Worm (Caenorhabditis elegans) whole organism, L3 larva: ENCODE measurements around the gene myrf-1.
A peak's percentile ranks its signal among the peaks of the same experiment; 100 is the strongest.

Experiments used
- ZK546.5 ChIP-seq: sonication (generic microtip); optimal IDR thresholded peaks from 2 replicates; lab custom pipeline; 2017; ENCODE audit warnings: missing biosample characterization, missing genetic modification characterization
- aly-2 ChIP-seq: fragments of 150-350 bp; optimal IDR thresholded peaks from 2 replicates; lab custom pipeline; 2014; ENCODE audit warnings: missing biosample characterization, missing genetic modification characterization
- ceh-28 ChIP-seq: fragments of 150-350 bp; optimal IDR thresholded peaks from 2 replicates; lab custom pipeline; 2014; ENCODE audit warnings: missing biosample characterization, missing genetic modification reagents, missing genetic modification characterization
- daf-12 ChIP-seq: fragments of 150-350 bp; optimal IDR thresholded peaks from 2 replicates; lab custom pipeline; 2014; ENCODE audit warnings: missing biosample characterization, missing genetic modification reagents, missing genetic modification characterization
- elt-1 ChIP-seq: fragments of 150-350 bp; optimal IDR thresholded peaks from 2 replicates; lab custom pipeline; 2014; ENCODE audit warnings: missing biosample characterization, missing genetic modification characterization
- lin-39 ChIP-seq: fragments of 150-350 bp; optimal IDR thresholded peaks from 2 replicates; lab custom pipeline; 2018; ENCODE audit warnings: missing biosample characterization, missing genetic modification reagents, missing genetic modification characterization
- mdl-1 ChIP-seq: fragments of 150-350 bp; optimal IDR thresholded peaks from 2 replicates; lab custom pipeline; 2014; ENCODE audit warnings: missing biosample characterization, missing genetic modification characterization
- nhr-25 ChIP-seq: sonication (generic microtip); optimal IDR thresholded peaks from 2 replicates; lab custom pipeline; 2017; ENCODE audit warnings: missing biosample characterization, missing genetic modification characterization
- nhr-77 ChIP-seq: fragments of 150-350 bp; optimal IDR thresholded peaks from 2 replicates; lab custom pipeline; 2014; ENCODE audit warnings: missing biosample characterization, missing genetic modification characterization
- snpc-4 ChIP-seq: fragments of 150-350 bp; optimal IDR thresholded peaks from 2 replicates; lab custom pipeline; 2014; ENCODE audit warnings: missing biosample characterization, missing genetic modification characterization
- tbx-2 ChIP-seq: sonication (generic microtip); optimal IDR thresholded peaks from 2 replicates; lab custom pipeline; 2016; ENCODE audit warnings: mild to moderate bottlenecking, missing genetic modification characterization, missing compliant biosample characterization
- unc-62 ChIP-seq: fragments of 150-350 bp; sonication (generic microtip); optimal IDR thresholded peaks from 4 replicates; lab custom pipeline; 2014; ENCODE audit warnings: missing biosample characterization, missing genetic modification reagents, missing genetic modification characterization
- ztf-11 ChIP-seq: fragments of 150-350 bp; optimal IDR thresholded peaks from 2 replicates; lab custom pipeline; 2014; ENCODE audit warnings: missing biosample characterization, missing genetic modification characterization
- ztf-4 ChIP-seq: fragments of 150-350 bp; optimal IDR thresholded peaks from 2 replicates; lab custom pipeline; 2014; ENCODE audit warnings: missing biosample characterization, missing genetic modification characterization

ce11 chrII:10542654-10543456, 40.5 kb upstream of the myrf-1 start:
- TF ChIP-seq ztf-4 (tag; lab: Kevin White, UChicago): peak; percentile 62
- TF ChIP-seq mdl-1: no peak
- TF ChIP-seq elt-1 (tag; lab: Kevin White, UChicago): no peak
- TF ChIP-seq daf-12: no peak
- no peak for TF ChIP-seq ZK546.5 (tag; lab: Kevin White, UChicago)
- no peak for TF ChIP-seq ceh-28
- no peak for TF ChIP-seq ztf-11 (tag; lab: Kevin White, UChicago)
- TF ChIP-seq tbx-2 (tag; lab: Kevin White, UChicago): no peak
- no peak for TF ChIP-seq unc-62 (GFP tag; lab: Kevin White, UChicago)
- no peak for TF ChIP-seq snpc-4 (tag; lab: Kevin White, UChicago)
- no peak for TF ChIP-seq nhr-77 (tag; lab: Kevin White, UChicago)
- peak; percentile 69 for TF ChIP-seq nhr-25 (tag; lab: Kevin White, UChicago)
- no peak for TF ChIP-seq aly-2
- TF ChIP-seq lin-39 (tag; lab: Kevin White, UChicago): no peak
